Worm (Caenorhabditis elegans): ENCODE data around the gene tex-2.

- TF ChIP-seq ztf-11 (tag; optimal IDR thresholded peaks at IDR 0.05) (no peak), snpc-4 (tag; optimal IDR thresholded peaks at IDR 0.05) (no peak), ama-1 (optimal IDR thresholded peaks at IDR 0.05) (no peak), aha-1 (tag) (peak; percentile 93), dve-1 (tag; optimal IDR thresholded peaks at IDR 0.05; ENCODE audit: insufficient read depth) (no peak), arid-1 (GFP tag; conservative IDR thresholded peaks at IDR 0.05) (no peak), lin-15B (tag; optimal IDR thresholded peaks at IDR 0.05) (no peak), F37D6.2 (tag; optimal IDR thresholded peaks at IDR 0.05) (no peak), Y75B8A.6 (GFP tag; IDR thresholded peaks at IDR 0.05) (no peak), daf-8 (GFP tag; IDR thresholded peaks at IDR 0.05) (no peak), tra-1 (GFP tag; IDR thresholded peaks at IDR 0.05) (no peak), lin-1 (GFP tag; IDR thresholded peaks at IDR 0.05) (no peak), Y105C5A.15 (GFP tag; IDR thresholded peaks at IDR 0.05) (no peak), pqm-1 (tag; optimal IDR thresholded peaks at IDR 0.05) (no peak)
Observed at ce11 chrII:5835146-5835545, 38.3 kb downstream of the tex-2 start.

Measured in whole organism, L4 larva.